Worm (Caenorhabditis elegans) whole organism, L4/young adult: ENCODE results near the gene cest-31.

Experiments
- dao-5 ChIP-seq: sonication (generic microtip); optimal IDR thresholded peaks from 2 replicates; lab custom pipeline; 2016; ENCODE audit warnings: missing genotype, missing genetic modification characterization, moderate library complexity, missing compliant biosample characterization
- him-1 ChIP-seq: sonication (generic microtip); optimal IDR thresholded peaks from 2 replicates; lab custom pipeline; 2016; ENCODE audit warnings: missing genotype, missing genetic modification reagents, missing genetic modification characterization, missing compliant biosample characterization

ce11 chrV:6645810-6646209, 28.3 kb upstream of the cest-31 start:
- no peak for TF ChIP-seq dao-5 (tag; lab: Kevin White, UChicago)
- TF ChIP-seq him-1 (tag; lab: Kevin White, UChicago), result no peak
